Worm (Caenorhabditis elegans) whole organism, L1 larva: ENCODE data around the gene dhs-19.
A peak's percentile ranks its signal among the peaks of the same experiment; 100 is the strongest.

Experiments
- Y116A8C.19 ChIP-seq: sonication (generic microtip); optimal IDR thresholded peaks from 2 replicates; lab custom pipeline; 2016; ENCODE audit warnings: missing compliant biosample characterization, missing genetic modification characterization, borderline replicate concordance
- aha-1 ChIP-seq: fragments of 150-350 bp; optimal IDR thresholded peaks from 2 replicates; lab custom pipeline; 2014; ENCODE audit warnings: missing biosample characterization, missing genetic modification characterization
- ama-1 ChIP-seq: fragments of 150-350 bp; optimal IDR thresholded peaks from 2 replicates; lab custom pipeline; 2014
- blmp-1 ChIP-seq: fragments of 150-350 bp; optimal IDR thresholded peaks from 2 replicates; lab custom pipeline; 2014; ENCODE audit warnings: missing biosample characterization, missing genetic modification characterization
- ceh-8 ChIP-seq: fragments of 200-800 bp; sonication (Bioruptor generic); optimal IDR thresholded peaks from 2 replicates; lab custom pipeline; 2018; ENCODE audit warnings: mild to moderate bottlenecking, missing genetic modification characterization, moderate library complexity, missing compliant biosample characterization
- ceh-82 ChIP-seq, 3 experiments: fragments of 150-350 bp in 1 of 3; sonication (generic microtip) in 2 of 3; optimal IDR thresholded peaks; 2 replicates each; lab custom pipeline; 2014 to 2017; ENCODE audit warnings: missing biosample characterization in 3 of 3, missing genetic modification characterization in 3 of 3
- ceh-88 ChIP-seq: fragments of 200-800 bp; sonication (Bioruptor generic); IDR thresholded peaks from 2 replicates; pipeline ENCODE4 v1.3.6; 2022; ENCODE audit warnings: missing genetic modification characterization, missing compliant biosample characterization
- ceh-90 ChIP-seq: sonication (generic microtip); optimal IDR thresholded peaks from 2 replicates; lab custom pipeline; 2016; ENCODE audit warnings: missing genetic modification characterization, missing compliant biosample characterization
- efl-1 ChIP-seq, 4 experiments: fragments of 150-350 bp; optimal IDR thresholded peaks in 3 of 4; peaks in 1 of 4; 1 replicate in 1 of 4; 2 replicates in 3 of 4; lab custom pipeline; 2014; ENCODE audit warnings: missing biosample characterization in 2 of 4, missing genetic modification characterization in 2 of 4, missing genetic modification reagents in 2 of 4
- egl-27 ChIP-seq, 2 experiments: fragments of 150-350 bp in 1 of 2; sonication (generic microtip); optimal IDR thresholded peaks; 3 replicates each; lab custom pipeline; 2017 to 2018; ENCODE audit warnings: missing biosample characterization in 2 of 2, missing genetic modification characterization in 2 of 2, missing genetic modification reagents in 2 of 2
- elt-2 ChIP-seq: sonication (generic microtip); optimal IDR thresholded peaks from 2 replicates; lab custom pipeline; 2016; ENCODE audit warnings: missing genetic modification characterization, mild to moderate bottlenecking, inconsistent platforms, missing compliant biosample characterization, missing genetic modification reagents
- ets-5 ChIP-seq: fragments of 200-800 bp; sonication (Bioruptor generic); IDR thresholded peaks from 2 replicates; pipeline ENCODE4 v1.3.6; 2022; ENCODE audit warnings: missing genetic modification characterization, missing compliant biosample characterization
- fos-1 ChIP-seq: fragments of 150-350 bp; optimal IDR thresholded peaks from 2 replicates; lab custom pipeline; 2014; ENCODE audit warnings: missing biosample characterization, missing genetic modification characterization
- grh-1 ChIP-seq: fragments of 200-800 bp; sonication (Bioruptor generic); IDR thresholded peaks from 2 replicates; pipeline ENCODE4 v1.3.6; 2022; ENCODE audit warnings: missing genetic modification reagents, missing genetic modification characterization, missing compliant biosample characterization
- irx-1 ChIP-seq: sonication (generic microtip); optimal IDR thresholded peaks from 2 replicates; lab custom pipeline; 2016; ENCODE audit warnings: missing genetic modification characterization, missing compliant biosample characterization
- jun-1 ChIP-seq: fragments of 150-350 bp; optimal IDR thresholded peaks from 2 replicates; lab custom pipeline; 2014; ENCODE audit warnings: missing biosample characterization, missing genetic modification reagents, missing genetic modification characterization
- lin-13 ChIP-seq: fragments of 150-350 bp; optimal IDR thresholded peaks from 2 replicates; lab custom pipeline; 2014; ENCODE audit warnings: missing biosample characterization, missing genetic modification reagents, missing genetic modification characterization
- lin-14 ChIP-seq: fragments of 200-800 bp; sonication (Bioruptor generic); optimal IDR thresholded peaks from 2 replicates; lab custom pipeline; 2018; ENCODE audit warnings: mild to moderate bottlenecking, missing genetic modification characterization, moderate library complexity, missing compliant biosample characterization
- lin-15B ChIP-seq: fragments of 150-350 bp; sonication (generic microtip); optimal IDR thresholded peaks from 3 replicates; lab custom pipeline; 2014; ENCODE audit warnings: missing biosample characterization, missing genetic modification characterization
- lin-35 ChIP-seq, 2 experiments: fragments of 150-350 bp; optimal IDR thresholded peaks; 2 replicates each; lab custom pipeline; 2014; ENCODE audit warnings: missing biosample characterization in 2 of 2, missing genetic modification characterization in 2 of 2, missing genetic modification reagents in 2 of 2
- lin-39 ChIP-seq: fragments of 150-350 bp; optimal IDR thresholded peaks from 2 replicates; lab custom pipeline; 2014; ENCODE audit warnings: missing biosample characterization, missing genetic modification reagents, missing genetic modification characterization
- mab-9 ChIP-seq: fragments of 200-800 bp; sonication (Bioruptor generic); IDR thresholded peaks from 2 replicates; pipeline ENCODE4 v1.3.6; 2022; ENCODE audit warnings: missing genetic modification reagents, missing genetic modification characterization, missing compliant biosample characterization
- mdl-1 ChIP-seq, 2 experiments: fragments of 150-350 bp; optimal IDR thresholded peaks; 2 replicates each; lab custom pipeline; 2014 to 2017; ENCODE audit warnings: missing biosample characterization in 2 of 2, missing genetic modification characterization in 2 of 2, inconsistent platforms in 1 of 2
- mef-2 ChIP-seq: fragments of 150-350 bp; optimal IDR thresholded peaks from 2 replicates; lab custom pipeline; 2014; ENCODE audit warnings: missing biosample characterization, missing genetic modification characterization
- nhr-11 ChIP-seq: fragments of 150-350 bp; optimal IDR thresholded peaks from 2 replicates; lab custom pipeline; 2014; ENCODE audit warnings: missing biosample characterization, missing genetic modification characterization
- nhr-19 ChIP-seq: fragments of 200-800 bp; sonication (Bioruptor generic); conservative IDR thresholded peaks from 2 replicates; pipeline ENCODE4 v1.3.6; 2022; ENCODE audit warnings: missing genetic modification characterization, missing compliant biosample characterization
- nhr-20 ChIP-seq: sonication (generic microtip); optimal IDR thresholded peaks from 2 replicates; lab custom pipeline; 2016; ENCODE audit warnings: mild to moderate bottlenecking, missing genetic modification characterization, missing compliant biosample characterization
- nhr-237 ChIP-seq: fragments of 150-350 bp; optimal IDR thresholded peaks from 2 replicates; lab custom pipeline; 2014; ENCODE audit warnings: missing biosample characterization, missing genetic modification characterization
- nhr-28 ChIP-seq: fragments of 150-350 bp; optimal IDR thresholded peaks from 2 replicates; lab custom pipeline; 2014; ENCODE audit warnings: missing biosample characterization, missing genetic modification characterization
- nhr-47 ChIP-seq: sonication (generic microtip); optimal IDR thresholded peaks from 2 replicates; lab custom pipeline; 2016; ENCODE audit warnings: mild to moderate bottlenecking, missing genetic modification characterization, moderate library complexity, missing compliant biosample characterization
- nhr-76 ChIP-seq: sonication (generic microtip); optimal IDR thresholded peaks from 2 replicates; lab custom pipeline; 2017; ENCODE audit warnings: missing biosample characterization, missing genetic modification characterization
- nhr-84 ChIP-seq: sonication (generic microtip); optimal IDR thresholded peaks from 2 replicates; lab custom pipeline; 2017; ENCODE audit warnings: missing biosample characterization, missing genetic modification characterization
- nhr-85 ChIP-seq: sonication (generic microtip); peaks from one replicate; lab custom pipeline; 2016; ENCODE audit warnings: missing genetic modification characterization, inconsistent platforms, missing compliant biosample characterization
- pag-3 ChIP-seq: sonication (generic microtip); optimal IDR thresholded peaks from 2 replicates; lab custom pipeline; 2017; ENCODE audit warnings: missing genetic modification characterization, mild to moderate bottlenecking, missing compliant biosample characterization, antibody characterized with exemption, borderline replicate concordance; ENCODE audit not compliant: insufficient read depth
- rnt-1 ChIP-seq: sonication (generic microtip); optimal IDR thresholded peaks from 2 replicates; lab custom pipeline; 2016; ENCODE audit warnings: mild to moderate bottlenecking, missing genetic modification characterization, moderate library complexity, missing compliant biosample characterization
- skn-1 ChIP-seq: fragments of 150-350 bp; optimal IDR thresholded peaks from 2 replicates; lab custom pipeline; 2014; ENCODE audit warnings: missing biosample characterization, missing genetic modification characterization
- snu-23 ChIP-seq: sonication (generic microtip); optimal IDR thresholded peaks from 2 replicates; lab custom pipeline; 2016; ENCODE audit warnings: missing genetic modification characterization, missing compliant biosample characterization
- sox-4 ChIP-seq: sonication (generic microtip); optimal IDR thresholded peaks from 2 replicates; lab custom pipeline; 2016; ENCODE audit warnings: missing genetic modification characterization, missing compliant biosample characterization
- sptf-1 ChIP-seq: fragments of 150-350 bp; optimal IDR thresholded peaks from 2 replicates; lab custom pipeline; 2014; ENCODE audit warnings: missing biosample characterization, missing genetic modification characterization
- swsn-7 ChIP-seq: sonication (generic microtip); optimal IDR thresholded peaks from 2 replicates; lab custom pipeline; 2016; ENCODE audit warnings: missing genetic modification characterization, missing compliant biosample characterization
- unc-130 ChIP-seq: fragments of 150-350 bp; optimal IDR thresholded peaks from 2 replicates; lab custom pipeline; 2017; ENCODE audit warnings: missing biosample characterization, missing genetic modification characterization, inconsistent platforms
- unc-62 ChIP-seq: fragments of 150-350 bp; optimal IDR thresholded peaks from 2 replicates; lab custom pipeline; 2014; ENCODE audit warnings: missing biosample characterization, missing genetic modification reagents, missing genetic modification characterization
- unc-86 ChIP-seq: sonication (generic microtip); optimal IDR thresholded peaks from 2 replicates; lab custom pipeline; 2016; ENCODE audit warnings: missing genetic modification characterization, missing compliant biosample characterization
- xbp-1 ChIP-seq: sonication (generic microtip); optimal IDR thresholded peaks from 2 replicates; lab custom pipeline; 2016; ENCODE audit warnings: missing genetic modification characterization, missing compliant biosample characterization
- zip-4 ChIP-seq: fragments of 200-800 bp; sonication (Bioruptor generic); optimal IDR thresholded peaks from 2 replicates; lab custom pipeline; 2018; ENCODE audit warnings: mild to moderate bottlenecking, missing genetic modification characterization, moderate library complexity, missing compliant biosample characterization

dhs-19 gene

DNA sequence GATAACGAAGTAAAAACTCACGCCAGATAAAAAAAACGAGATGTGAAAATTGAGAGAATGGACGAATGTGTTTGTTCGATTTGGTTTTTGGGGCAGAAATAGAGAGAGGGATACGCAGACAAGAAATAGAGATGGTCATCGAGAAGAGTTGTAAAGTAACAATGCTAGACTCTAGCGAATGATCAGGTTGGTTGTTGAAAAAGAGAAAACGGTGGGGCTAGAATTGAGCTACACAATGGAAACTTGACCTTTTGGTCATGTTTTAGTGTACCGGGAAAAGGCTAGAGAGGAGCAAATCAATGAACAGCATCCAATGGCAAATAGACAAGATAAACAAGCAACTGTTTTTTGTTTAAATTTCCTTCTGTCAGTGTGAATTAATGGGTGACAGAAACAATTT, at the start of gene dhs-19:
TSS of gene dhs-19 (minus strand) at position 101 of the 400 bp plus-strand sequence.
- TF ChIP-seq blmp-1 (tag; lab: Kevin White, UChicago) (peak; percentile 18), nhr-84 (tag; lab: Kevin White, UChicago) (no peak), rnt-1 (tag; lab: Kevin White, UChicago) (peak; percentile 20), ceh-90 (no peak), swsn-7 (tag; lab: Kevin White, UChicago) (no peak), nhr-20 (tag; lab: Kevin White, UChicago) (peak; percentile 21), grh-1 (GFP tag; lab: Robert Waterston, UW) (no peak)
- TF ChIP-seq, all 84 proteins: peak for 3

ce11 chrV:11539502-11539901, 49.2 kb upstream of the dhs-19 start:
- no peak for TF ChIP-seq unc-130
- TF ChIP-seq lin-35 (GFP tag; optimal IDR thresholded peaks at IDR 0.05; lab: Kevin White, UChicago) = no peak
- no peak for TF ChIP-seq Y116A8C.19 (tag; lab: Kevin White, UChicago)
- no peak for TF ChIP-seq lin-39
- TF ChIP-seq efl-1 (optimal IDR thresholded peaks at IDR 0.05; lab: Kevin White, UChicago) = no peak
- TF ChIP-seq efl-1 (GFP tag; optimal IDR thresholded peaks at IDR 0.05 in 1 of 2; lab: Kevin White, UChicago) = peak in 1 of 2 experiments; percentile 21
- TF ChIP-seq nhr-85 (tag; lab: Kevin White, UChicago) = no peak
- TF ChIP-seq nhr-237 (tag; lab: Kevin White, UChicago) = no peak
- no peak for TF ChIP-seq ceh-82 (tag; optimal IDR thresholded peaks at IDR 0.05; lab: Kevin White, UChicago)

DNA sequence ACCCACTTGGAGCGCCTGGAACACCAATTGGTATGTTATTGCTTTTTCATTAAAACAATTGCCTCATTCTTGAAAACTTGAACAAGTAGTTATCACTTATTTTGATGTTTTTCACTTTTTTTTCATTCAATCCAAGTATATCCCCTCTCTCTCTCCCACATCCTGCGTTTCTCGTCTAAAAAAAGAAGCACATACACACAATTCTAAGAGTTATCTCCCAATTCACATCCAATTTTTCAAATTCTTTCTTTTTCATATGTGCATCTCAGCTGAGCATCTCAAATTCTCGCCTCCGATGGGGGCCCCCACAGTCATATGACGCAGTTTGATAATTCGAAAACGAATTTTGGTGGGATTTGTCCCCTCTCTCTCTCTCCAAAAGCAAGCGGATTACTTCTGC, 46.4 kb upstream of the dhs-19 start:
- TF ChIP-seq mab-9 (no peak), nhr-85 (tag; lab: Kevin White, UChicago) (peak; percentile 46), lin-14 (GFP tag; lab: Kevin White, UChicago) (peak; percentile 62), lin-13 (no peak), efl-1 (optimal IDR thresholded peaks at IDR 0.05; lab: Kevin White, UChicago) (no peak), efl-1 (GFP tag; optimal IDR thresholded peaks at IDR 0.05 in 1 of 2; lab: Kevin White, UChicago) (peak in 1 of 2 experiments; percentile 83), grh-1 (GFP tag; lab: Robert Waterston, UW) (no peak), jun-1 (no peak)

DNA sequence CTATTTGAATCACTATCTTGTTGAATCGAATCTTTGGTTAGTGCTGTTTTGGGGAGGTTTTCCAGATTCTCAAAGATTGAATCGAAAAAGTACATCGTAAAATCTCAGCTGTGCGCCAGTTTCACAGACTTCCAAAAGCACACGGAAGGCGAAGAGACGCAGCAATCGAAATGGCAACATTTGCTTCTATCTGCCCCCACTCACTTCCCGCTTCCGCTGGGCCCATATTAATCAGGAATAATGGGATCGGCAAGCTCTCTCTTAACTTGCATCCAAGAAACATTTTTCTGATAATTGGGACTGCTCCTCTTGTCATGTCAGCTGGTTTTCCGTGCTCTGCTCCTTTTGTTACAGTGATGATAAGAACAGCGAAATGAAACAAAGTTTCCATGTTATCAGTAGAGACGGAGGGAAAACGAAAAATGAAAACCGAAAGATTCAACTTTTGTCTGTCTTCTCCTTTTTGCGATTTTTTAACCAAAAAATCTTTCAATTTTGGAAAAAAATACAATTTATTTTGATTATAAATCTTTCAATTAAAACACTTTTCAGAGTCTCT, 45.3 kb upstream of the dhs-19 start:
- TF ChIP-seq xbp-1 (tag; lab: Kevin White, UChicago) (no peak), mdl-1 (tag; optimal IDR thresholded peaks at IDR 0.05; lab: Kevin White, UChicago) (no peak), sptf-1 (tag; lab: Kevin White, UChicago) (no peak), elt-2 (peak; percentile 66), unc-62 (GFP tag; lab: Kevin White, UChicago) (no peak), nhr-76 (tag; lab: Kevin White, UChicago) (no peak), ceh-82 (tag; optimal IDR thresholded peaks at IDR 0.05; lab: Kevin White, UChicago) (no peak), lin-14 (GFP tag; lab: Kevin White, UChicago) (peak; percentile 61), snu-23 (peak; percentile 11), nhr-28 (no peak), mab-9 (no peak), ets-5 (GFP tag; lab: Robert Waterston, UW) (no peak), irx-1 (tag; lab: Kevin White, UChicago) (no peak), unc-86 (tag; lab: Kevin White, UChicago) (no peak), rnt-1 (tag; lab: Kevin White, UChicago) (peak; percentile 67), unc-130 (no peak), nhr-19 (GFP tag; lab: Robert Waterston, UW) (peak; percentile 17; the same call in 1 of the 2 replicates), ceh-90 (no peak), fos-1 (tag; lab: Kevin White, UChicago) (no peak), ceh-8 (GFP tag; lab: Kevin White, UChicago) (no peak), egl-27 (tag; optimal IDR thresholded peaks at IDR 0.05; lab: Kevin White, UChicago) (no peak), nhr-20 (tag; lab: Kevin White, UChicago) (peak; percentile 1), jun-1 (no peak), aha-1 (tag; lab: Kevin White, UChicago) (no peak), ceh-88 (GFP tag; lab: Robert Waterston, UW) (no peak), nhr-11 (tag; lab: Kevin White, UChicago) (no peak), pag-3 (tag; lab: Kevin White, UChicago) (no peak), mef-2 (tag; lab: Kevin White, UChicago) (no peak), nhr-47 (tag; lab: Kevin White, UChicago) (peak; percentile 0), skn-1 (tag; lab: Kevin White, UChicago) (no peak), lin-15B (no peak), ama-1 (lab: Kevin White, UChicago) (no peak), sox-4 (tag; lab: Kevin White, UChicago) (no peak), lin-35 (GFP tag; optimal IDR thresholded peaks at IDR 0.05; lab: Kevin White, UChicago) (peak in 1 of 2 experiments; percentile 38), zip-4 (no peak)
